Worm (Caenorhabditis elegans): ENCODE data around the gene zhit-2.

The zhit-2 gene

ce11 chrIII:4284732-4285165, 40.6 kb upstream of the zhit-2 start:
- TF ChIP-seq lin-11 (tag; optimal IDR thresholded peaks at IDR 0.05), result no peak
- no peak for TF ChIP-seq unc-55 (GFP tag; optimal IDR thresholded peaks at IDR 0.05)
- no peak for TF ChIP-seq zag-1 (tag; optimal IDR thresholded peaks at IDR 0.05)
- peak; percentile 41 for TF ChIP-seq nhr-6 (tag; optimal IDR thresholded peaks at IDR 0.05)
- peak; percentile 72 for TF ChIP-seq egl-27 (tag; optimal IDR thresholded peaks at IDR 0.05)
- TF ChIP-seq sma-9 (GFP tag; optimal IDR thresholded peaks at IDR 0.05), result peak; percentile 93
- TF ChIP-seq sma-9 (tag; optimal IDR thresholded peaks at IDR 0.05), result no peak
- TF ChIP-seq sem-4 (tag; optimal IDR thresholded peaks at IDR 0.05), result peak; percentile 58
- peak; percentile 30 for TF ChIP-seq snpc-4 (tag; optimal IDR thresholded peaks at IDR 0.05)
- peak; percentile 97 for TF ChIP-seq sma-3 (GFP tag; optimal IDR thresholded peaks at IDR 0.05)
- peak; percentile 79 for TF ChIP-seq fos-1 (tag; optimal IDR thresholded peaks at IDR 0.05)
- peak; percentile 95 for TF ChIP-seq nhr-25 (tag; optimal IDR thresholded peaks at IDR 0.05)
- no peak for TF ChIP-seq ama-1 (optimal IDR thresholded peaks at IDR 0.05)
- no peak for TF ChIP-seq lin-39 (tag; optimal IDR thresholded peaks at IDR 0.05)
- TF ChIP-seq C34F6.9 (tag; optimal IDR thresholded peaks at IDR 0.05), result peak; percentile 56
- TF ChIP-seq mab-5 (tag; optimal IDR thresholded peaks at IDR 0.05), result peak; percentile 13
- TF ChIP-seq lin-13 (GFP tag; optimal IDR thresholded peaks at IDR 0.05), result peak; percentile 38
- TF ChIP-seq nhr-129 (tag; optimal IDR thresholded peaks at IDR 0.05), result peak; percentile 82
- no peak for TF ChIP-seq aly-2 (tag; optimal IDR thresholded peaks at IDR 0.05)
- TF ChIP-seq blmp-1 (tag; optimal IDR thresholded peaks at IDR 0.05; ENCODE audit: insufficient read depth), result peak; percentile 79
- no peak for TF ChIP-seq nhr-77 (tag; optimal IDR thresholded peaks at IDR 0.05)
- peak; percentile 90 for TF ChIP-seq ceh-16 (tag; optimal IDR thresholded peaks at IDR 0.05)
- TF ChIP-seq F13H6.1 (tag; optimal IDR thresholded peaks at IDR 0.05), result peak; percentile 93
- TF ChIP-seq nhr-21 (tag; optimal IDR thresholded peaks at IDR 0.05), result peak; percentile 87
- peak in 1 of 2 experiments; percentile 82 for TF ChIP-seq mdl-1 (tag; optimal IDR thresholded peaks at IDR 0.05)
- TF ChIP-seq Y55F3AM.14 (GFP tag; optimal IDR thresholded peaks at IDR 0.05), result peak; percentile 62
- peak; percentile 73 for TF ChIP-seq crh-2 (tag; optimal IDR thresholded peaks at IDR 0.05)
- TF ChIP-seq lsy-2 (tag; optimal IDR thresholded peaks at IDR 0.05), result peak in 1 of 2 experiments; percentile 85
- no peak for TF ChIP-seq nhr-12 (tag; optimal IDR thresholded peaks at IDR 0.05)
- TF ChIP-seq ztf-4 (tag; optimal IDR thresholded peaks at IDR 0.05), result no peak
- peak; percentile 58 for TF ChIP-seq gmeb-1 (tag; optimal IDR thresholded peaks at IDR 0.05)
- TF ChIP-seq elt-3 (tag; optimal IDR thresholded peaks at IDR 0.05), result no peak
- no peak for TF ChIP-seq nhr-10 (tag; optimal IDR thresholded peaks at IDR 0.05)
- no peak for TF ChIP-seq peb-1 (tag; optimal IDR thresholded peaks at IDR 0.05)

- no peak for TF ChIP-seq crh-2 (tag; optimal IDR thresholded peaks at IDR 0.05)
- peak; percentile 68 for TF ChIP-seq nhr-129 (tag; optimal IDR thresholded peaks at IDR 0.05)
- peak; percentile 44 for TF ChIP-seq egl-27 (tag; optimal IDR thresholded peaks at IDR 0.05)
- peak; percentile 90 for TF ChIP-seq F13H6.1 (tag; optimal IDR thresholded peaks at IDR 0.05)
- TF ChIP-seq nhr-77 (tag; optimal IDR thresholded peaks at IDR 0.05), result no peak
- TF ChIP-seq lsy-2 (tag; optimal IDR thresholded peaks at IDR 0.05), result peak in 1 of 2 experiments; percentile 41
- TF ChIP-seq ztf-4 (tag; optimal IDR thresholded peaks at IDR 0.05), result peak; percentile 21
- TF ChIP-seq sma-9 (GFP tag; optimal IDR thresholded peaks at IDR 0.05), result peak; percentile 80
- TF ChIP-seq sma-9 (tag; optimal IDR thresholded peaks at IDR 0.05), result no peak
- TF ChIP-seq C34F6.9 (tag; optimal IDR thresholded peaks at IDR 0.05), result peak; percentile 35
Observed at ce11 chrIII:4283175-4283574, 39.0 kb upstream of the zhit-2 start.

- peak; percentile 86 to 95 for TF ChIP-seq lsy-2 (tag; optimal IDR thresholded peaks at IDR 0.05)
- TF ChIP-seq nhr-23 (tag; optimal IDR thresholded peaks at IDR 0.05), result no peak
- TF ChIP-seq C34F6.9 (tag; optimal IDR thresholded peaks at IDR 0.05), result peak; percentile 96
- TF ChIP-seq unc-39 (tag; optimal IDR thresholded peaks at IDR 0.05), result no peak
- peak; percentile 99 for TF ChIP-seq nhr-21 (tag; optimal IDR thresholded peaks at IDR 0.05)
- peak; percentile 78 for TF ChIP-seq gmeb-1 (tag; optimal IDR thresholded peaks at IDR 0.05)
- peak; percentile 3 for TF ChIP-seq R02D3.7 (tag; optimal IDR thresholded peaks at IDR 0.05)
- TF ChIP-seq ztf-11 (tag; optimal IDR thresholded peaks at IDR 0.05), result peak; percentile 55
- peak; percentile 96 for TF ChIP-seq nhr-129 (tag; optimal IDR thresholded peaks at IDR 0.05)
- TF ChIP-seq nhr-25 (tag; optimal IDR thresholded peaks at IDR 0.05), result peak; percentile 98
- TF ChIP-seq nhr-77 (tag; optimal IDR thresholded peaks at IDR 0.05), result peak; percentile 27
- TF ChIP-seq nhr-12 (tag; optimal IDR thresholded peaks at IDR 0.05), result peak; percentile 67
- peak; percentile 99 for TF ChIP-seq sem-4 (tag; optimal IDR thresholded peaks at IDR 0.05)
- TF ChIP-seq peb-1 (tag; optimal IDR thresholded peaks at IDR 0.05), result peak; percentile 90
- TF ChIP-seq alr-1 (tag; optimal IDR thresholded peaks at IDR 0.05), result no peak
- peak; percentile 94 to 97 for TF ChIP-seq mdl-1 (tag; optimal IDR thresholded peaks at IDR 0.05)
- TF ChIP-seq blmp-1 (tag; optimal IDR thresholded peaks at IDR 0.05; ENCODE audit: insufficient read depth), result peak; percentile 82
- peak; percentile 66 for TF ChIP-seq nhr-10 (tag; optimal IDR thresholded peaks at IDR 0.05)
- TF ChIP-seq egl-27 (tag; optimal IDR thresholded peaks at IDR 0.05), result peak; percentile 98
- no peak for TF ChIP-seq ama-1 (optimal IDR thresholded peaks at IDR 0.05)
- peak; percentile 95 for TF ChIP-seq zag-1 (tag; optimal IDR thresholded peaks at IDR 0.05)
- peak; percentile 93 for TF ChIP-seq mab-5 (tag; optimal IDR thresholded peaks at IDR 0.05)
- TF ChIP-seq crh-2 (tag; optimal IDR thresholded peaks at IDR 0.05), result peak; percentile 97
- no peak for TF ChIP-seq mbf-1 (tag; optimal IDR thresholded peaks at IDR 0.05)
- TF ChIP-seq nhr-237 (tag; optimal IDR thresholded peaks at IDR 0.05), result peak; percentile 58
- TF ChIP-seq ceh-16 (tag; optimal IDR thresholded peaks at IDR 0.05), result peak; percentile 93
- no peak for TF ChIP-seq aly-2 (tag; optimal IDR thresholded peaks at IDR 0.05)
- TF ChIP-seq sma-3 (GFP tag; optimal IDR thresholded peaks at IDR 0.05), result peak; percentile 99
- TF ChIP-seq lin-39 (tag; optimal IDR thresholded peaks at IDR 0.05), result peak; percentile 69
- TF ChIP-seq dmd-4 (tag; optimal IDR thresholded peaks at IDR 0.05), result peak; percentile 15
- peak; percentile 95 for TF ChIP-seq lin-11 (tag; optimal IDR thresholded peaks at IDR 0.05)
- TF ChIP-seq sma-9 (GFP tag; optimal IDR thresholded peaks at IDR 0.05), result peak; percentile 100
- peak; percentile 97 for TF ChIP-seq sma-9 (tag; optimal IDR thresholded peaks at IDR 0.05)
- peak; percentile 94 for TF ChIP-seq lin-13 (GFP tag; optimal IDR thresholded peaks at IDR 0.05)
- TF ChIP-seq elt-1 (tag; optimal IDR thresholded peaks at IDR 0.05), result peak; percentile 30
Observed at ce11 chrIII:4281955-4282618, 37.9 kb upstream of the zhit-2 start.

All from whole organism, L2 larva.